Worm (Caenorhabditis elegans): ENCODE results near the gene B0250.8.

- TF ChIP-seq him-1 (tag; optimal IDR thresholded peaks at IDR 0.05), result no peak
- no peak for TF ChIP-seq dao-5 (tag; optimal IDR thresholded peaks at IDR 0.05)
- TF ChIP-seq W03F9.2 (tag; optimal IDR thresholded peaks at IDR 0.05), result no peak
These were observed 13.1 kb downstream of the B0250.8 start for ce11 chrV:20457155-20457554.
